Worm (Caenorhabditis elegans): ENCODE results near the gene swd-2.2.

swd-2.2 gene

ce11 chrIV:7790801-7791588 is 16.8 kb downstream of the swd-2.2 start, which contains the start of gene rsp-6 (continued):
- TF ChIP-seq ceh-82 (tag; optimal IDR thresholded peaks at IDR 0.05), result no peak
- TF ChIP-seq mes-2 (tag; optimal IDR thresholded peaks at IDR 0.05; ENCODE audit: poor library complexity, severe bottlenecking), result peak; percentile 90
- peak; percentile 29 for TF ChIP-seq nhr-25 (tag; optimal IDR thresholded peaks at IDR 0.05; ENCODE audit: borderline replicate concordance, insufficient read depth)
- peak; percentile 78 for TF ChIP-seq nhr-11 (tag; optimal IDR thresholded peaks at IDR 0.05)
- no peak for TF ChIP-seq F49E8.2 (tag; optimal IDR thresholded peaks at IDR 0.05; ENCODE audit: borderline replicate concordance)
- peak; percentile 75 for TF ChIP-seq lin-13 (GFP tag; optimal IDR thresholded peaks at IDR 0.05)
- TF ChIP-seq zip-2 (tag; optimal IDR thresholded peaks at IDR 0.05), result no peak
- no peak for TF ChIP-seq set-16 (GFP tag; IDR thresholded peaks at IDR 0.05)
- peak; percentile 50 for TF ChIP-seq fkh-10 (GFP tag; optimal IDR thresholded peaks at IDR 0.05)
- no peak for TF ChIP-seq unc-39 (tag; optimal IDR thresholded peaks at IDR 0.05)
- peak; percentile 33 for TF ChIP-seq F37D6.2 (tag; optimal IDR thresholded peaks at IDR 0.05)
- peak in 1 of 2 experiments; percentile 75 for TF ChIP-seq hif-1 (tag; optimal IDR thresholded peaks at IDR 0.05)
- TF ChIP-seq nhr-6 (tag; optimal IDR thresholded peaks at IDR 0.05), result peak; percentile 81
- peak; percentile 81 for TF ChIP-seq T20F7.1 (GFP tag; optimal IDR thresholded peaks at IDR 0.05)
- peak; percentile 58; the same call in 1 of the 2 replicates for TF ChIP-seq vab-7 (GFP tag; IDR thresholded peaks at IDR 0.05)
- no peak for TF ChIP-seq daf-19 (GFP tag; conservative IDR thresholded peaks at IDR 0.05)
- no peak for TF ChIP-seq egl-43 (GFP tag; IDR thresholded peaks at IDR 0.05)
- peak in 1 of 2 experiments; percentile 59 for TF ChIP-seq mdl-1 (tag; optimal IDR thresholded peaks at IDR 0.05)
- no peak for TF ChIP-seq attf-4 (tag; optimal IDR thresholded peaks at IDR 0.05)
- TF ChIP-seq spr-3 (GFP tag; optimal IDR thresholded peaks at IDR 0.05), result no peak
- no peak for TF ChIP-seq ceh-20 (GFP tag; IDR thresholded peaks at IDR 0.05)
- no peak for TF ChIP-seq tag-97 (GFP tag; IDR thresholded peaks at IDR 0.05)
- peak; percentile 62 for TF ChIP-seq mxl-3 (GFP tag; optimal IDR thresholded peaks at IDR 0.05)

ce11 chrIV:7791821-7792446 is 17.7 kb downstream of the swd-2.2 start, which contains the start of gene C33H5.13:
TSS of gene C33H5.13 (minus strand) at chrIV:7792263.
- TF ChIP-seq nhr-42 (GFP tag; IDR thresholded peaks at IDR 0.05), result no peak
- peak; percentile 90 for TF ChIP-seq pqm-1 (tag; optimal IDR thresholded peaks at IDR 0.05)
- TF ChIP-seq dve-1 (tag; optimal IDR thresholded peaks at IDR 0.05; ENCODE audit: insufficient read depth), result peak; percentile 50
- peak; percentile 71 for TF ChIP-seq aha-1 (tag)
- no peak for TF ChIP-seq nhr-41 (GFP tag; IDR thresholded peaks at IDR 0.05)
- no peak for TF ChIP-seq daf-16 (GFP tag; optimal IDR thresholded peaks at IDR 0.05)
- peak; percentile 44 for TF ChIP-seq daf-16 (tag; optimal IDR thresholded peaks at IDR 0.05)
- TF ChIP-seq nhr-28 (tag; optimal IDR thresholded peaks at IDR 0.05), result peak; percentile 49
- peak; percentile 18 for TF ChIP-seq T20F7.1 (GFP tag; optimal IDR thresholded peaks at IDR 0.05)
- no peak for TF ChIP-seq saeg-2 (GFP tag; IDR thresholded peaks at IDR 0.05)
- peak; percentile 61 for TF ChIP-seq hlh-11 (tag; optimal IDR thresholded peaks at IDR 0.05)
- TF ChIP-seq duxl-1 (tag; optimal IDR thresholded peaks at IDR 0.05; ENCODE audit: poor library complexity), result no peak
- peak in 1 of 2 experiments; percentile 18 for TF ChIP-seq lsy-2 (tag; optimal IDR thresholded peaks at IDR 0.05)
- no peak for TF ChIP-seq pha-4 (GFP tag; IDR thresholded peaks at IDR 0.05)
- no peak for TF ChIP-seq pha-4 (tag; optimal IDR thresholded peaks at IDR 0.05)
- no peak for TF ChIP-seq arid-1 (GFP tag; conservative IDR thresholded peaks at IDR 0.05)
- peak; percentile 8; the same call in 1 of the 2 replicates for TF ChIP-seq dmd-6 (GFP tag; IDR thresholded peaks at IDR 0.05)
- no peak for TF ChIP-seq hif-1 (tag; optimal IDR thresholded peaks at IDR 0.05)
- peak; percentile 43 for TF ChIP-seq nhr-77 (tag; optimal IDR thresholded peaks at IDR 0.05)
- no peak for TF ChIP-seq unc-62 (GFP tag; optimal IDR thresholded peaks at IDR 0.05 in 1 of 2)
- TF ChIP-seq unc-62 (tag; optimal IDR thresholded peaks at IDR 0.05), result no peak

All from whole organism, L4 larva.